Worm (Caenorhabditis elegans) whole organism, early embryonic: Measurements from ENCODE around the gene spp-11.

ENCODE experiments used
- aly-1 ChIP-seq: sonication (generic microtip); optimal IDR thresholded peaks from 2 replicates; lab custom pipeline; 2016; ENCODE audit warnings: missing genetic modification characterization, missing compliant biosample characterization
- ama-1 ChIP-seq: fragments of 150-350 bp; optimal IDR thresholded peaks from 2 replicates; lab custom pipeline; 2014

DNA sequence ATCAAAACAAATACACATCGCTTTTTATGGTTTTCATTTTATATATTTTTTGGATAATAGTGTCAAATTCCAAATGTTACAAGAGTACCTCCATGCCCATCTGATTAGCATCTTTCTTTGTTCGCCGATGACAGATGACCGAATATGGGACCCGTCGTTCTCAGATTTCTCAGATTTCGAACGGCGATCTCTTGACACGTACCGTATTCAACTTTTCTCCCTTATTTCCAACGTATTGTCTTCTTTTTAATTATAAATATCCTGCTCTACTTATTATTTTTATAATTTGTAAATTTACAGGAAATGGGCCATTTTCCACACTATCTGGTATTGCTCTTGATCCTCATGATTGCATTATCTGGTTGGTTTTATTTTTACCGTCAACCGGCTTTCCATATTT is 8.8 kb downstream of the spp-11 start, which contains the start of gene zig-10:
- TF ChIP-seq ama-1 (no peak), aly-1 (no peak)
